Worm (Caenorhabditis elegans) whole organism, mixed stage, embryonic: Measurements from ENCODE around the gene egl-38.

Source experiments
- ceh-43 ChIP-seq: fragments of 200-800 bp; sonication (Bioruptor generic); optimal IDR thresholded peaks from 2 replicates; lab custom pipeline; 2018; ENCODE audit warnings: mild to moderate bottlenecking, missing genetic modification characterization, moderate library complexity, missing compliant biosample characterization
- ces-1 ChIP-seq: fragments of 150-350 bp; optimal IDR thresholded peaks from 2 replicates; lab custom pipeline; 2014; ENCODE audit warnings: missing biosample characterization, missing genetic modification reagents, missing genetic modification characterization
- drap-1 ChIP-seq: fragments of 200-800 bp; sonication (Bioruptor generic); optimal IDR thresholded peaks from 3 replicates; lab custom pipeline; 2018; ENCODE audit warnings: mild to moderate bottlenecking, missing genetic modification characterization, missing compliant biosample characterization
- mls-2 ChIP-seq: sonication (generic microtip); optimal IDR thresholded peaks from 2 replicates; lab custom pipeline; 2016; ENCODE audit warnings: mild to moderate bottlenecking, missing genetic modification characterization, moderate library complexity, missing compliant biosample characterization
- nhr-237 ChIP-seq: fragments of 150-350 bp; optimal IDR thresholded peaks from 2 replicates; lab custom pipeline; 2014; ENCODE audit warnings: missing biosample characterization, missing genetic modification characterization
- nhr-28 ChIP-seq: fragments of 150-350 bp; optimal IDR thresholded peaks from 2 replicates; lab custom pipeline; 2014; ENCODE audit warnings: missing biosample characterization, missing genetic modification characterization
- nhr-76 ChIP-seq: sonication (generic microtip); optimal IDR thresholded peaks from 2 replicates; lab custom pipeline; 2017; ENCODE audit warnings: missing biosample characterization, missing genetic modification characterization
- pha-4 ChIP-seq: fragments of 150-350 bp; optimal IDR thresholded peaks from 2 replicates; lab custom pipeline; 2018; ENCODE audit warnings: missing biosample characterization, missing genetic modification reagents, missing genetic modification characterization
- sem-2 ChIP-seq: fragments of 200-800 bp; sonication (Bioruptor generic); optimal IDR thresholded peaks from 2 replicates; lab custom pipeline; 2018; ENCODE audit warnings: mild to moderate bottlenecking, missing genetic modification characterization, missing compliant biosample characterization
- snpc-4 ChIP-seq: fragments of 150-350 bp; optimal IDR thresholded peaks from 2 replicates; lab custom pipeline; 2014; ENCODE audit warnings: missing biosample characterization, missing genetic modification characterization
- sptf-1 ChIP-seq: sonication (generic microtip); optimal IDR thresholded peaks from 2 replicates; lab custom pipeline; 2017; ENCODE audit warnings: mild to moderate bottlenecking, missing genetic modification characterization, moderate library complexity, missing compliant biosample characterization
- unc-62 ChIP-seq: fragments of 150-350 bp; optimal IDR thresholded peaks from 2 replicates; lab custom pipeline; 2014; ENCODE audit warnings: missing biosample characterization, missing genetic modification reagents, missing genetic modification characterization
- ztf-11 ChIP-seq: fragments of 150-350 bp; optimal IDR thresholded peaks from 2 replicates; lab custom pipeline; 2014; ENCODE audit warnings: missing biosample characterization, missing genetic modification characterization

DNA sequence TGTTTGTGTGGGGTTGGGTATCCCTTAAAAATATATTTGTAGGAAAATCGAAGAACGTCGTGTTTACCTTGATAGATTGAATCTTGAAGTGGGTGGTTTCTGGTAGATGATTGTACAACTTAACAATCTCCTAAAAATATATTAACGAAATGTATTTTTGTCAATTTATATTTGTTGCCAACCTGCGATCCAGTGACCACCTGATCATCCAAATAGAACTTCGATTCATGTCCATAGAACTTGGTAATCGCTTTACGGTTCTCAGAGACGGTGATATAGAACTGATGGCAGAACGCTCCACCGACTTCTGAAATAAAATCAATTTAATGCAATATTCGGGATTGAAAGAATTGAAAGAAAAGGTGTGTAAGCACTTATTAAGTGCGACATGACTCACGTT is 18.1 kb upstream of the egl-38 start:
- TF ChIP-seq snpc-4 (tag; lab: Kevin White, UChicago) (no peak), pha-4 (tag; lab: Kevin White, UChicago) (no peak), mls-2 (no peak), ceh-43 (GFP tag; lab: Kevin White, UChicago) (no peak), nhr-76 (tag; lab: Kevin White, UChicago) (no peak), unc-62 (GFP tag; lab: Kevin White, UChicago) (no peak), ztf-11 (tag; lab: Kevin White, UChicago) (no peak), nhr-237 (no peak), sem-2 (GFP tag; lab: Kevin White, UChicago) (no peak), sptf-1 (tag; lab: Kevin White, UChicago) (no peak), ces-1 (no peak), nhr-28 (tag; lab: Kevin White, UChicago) (no peak), drap-1 (GFP tag; lab: Kevin White, UChicago) (no peak)
